Worm (Caenorhabditis elegans) whole organism, L4 larva: ENCODE data around the gene ssr-2.
A peak's percentile ranks its signal among the peaks of the same experiment; 100 is the strongest.

Experiments
- D1046.2 ChIP-seq: fragments of 200-800 bp; sonication (Bioruptor generic); IDR thresholded peaks from 2 replicates; pipeline ENCODE4 v1.3.6; 2022; ENCODE audit warnings: missing genetic modification characterization, missing compliant biosample characterization
- F10B5.3 ChIP-seq: sonication (generic microtip); optimal IDR thresholded peaks from 2 replicates; lab custom pipeline; 2016; ENCODE audit warnings: mild to moderate bottlenecking, missing genetic modification characterization, missing compliant biosample characterization
- F26F4.8 ChIP-seq: fragments of 200-800 bp; sonication (Bioruptor generic); conservative IDR thresholded peaks from 2 replicates; pipeline ENCODE4 v1.3.6; 2022; ENCODE audit warnings: missing genetic modification characterization, missing compliant biosample characterization
- F37D6.2 ChIP-seq: sonication (generic microtip); optimal IDR thresholded peaks from 2 replicates; lab custom pipeline; 2016; ENCODE audit warnings: mild to moderate bottlenecking, missing genetic modification characterization, missing compliant biosample characterization
- F49E8.2 ChIP-seq: sonication (generic microtip); optimal IDR thresholded peaks from 2 replicates; lab custom pipeline; 2016; ENCODE audit warnings: missing compliant biosample characterization, mild to moderate bottlenecking, missing genetic modification characterization, borderline replicate concordance
- T20F7.1 ChIP-seq: fragments of 200-800 bp; sonication (Bioruptor generic); optimal IDR thresholded peaks from 2 replicates; lab custom pipeline; 2018; ENCODE audit warnings: mild to moderate bottlenecking, missing genetic modification characterization, missing compliant biosample characterization
- T26A8.4 ChIP-seq: fragments of 200-800 bp; sonication (Bioruptor generic); IDR thresholded peaks from 2 replicates; pipeline ENCODE4 v1.3.6; 2022; ENCODE audit warnings: missing genetic modification characterization, missing compliant biosample characterization
- Y105C5A.15 ChIP-seq: fragments of 200-800 bp; sonication (Bioruptor generic); IDR thresholded peaks from 2 replicates; pipeline ENCODE4 v1.3.6; 2022; ENCODE audit warnings: missing genetic modification characterization, missing compliant biosample characterization
- Y5F2A.4 ChIP-seq: fragments of 200-800 bp; sonication (Bioruptor generic); optimal IDR thresholded peaks from 2 replicates; lab custom pipeline; 2018; ENCODE audit warnings: mild to moderate bottlenecking, missing genetic modification characterization, missing compliant biosample characterization
- ceh-20 ChIP-seq: fragments of 200-800 bp; sonication (Bioruptor generic); IDR thresholded peaks from 2 replicates; pipeline ENCODE4 v1.3.6; 2022; ENCODE audit warnings: missing genetic modification reagents, missing genetic modification characterization, missing compliant biosample characterization
- ceh-28 ChIP-seq: fragments of 150-350 bp; optimal IDR thresholded peaks from 2 replicates; lab custom pipeline; 2014; ENCODE audit warnings: missing biosample characterization, missing genetic modification reagents, missing genetic modification characterization
- ceh-32 ChIP-seq: sonication (generic microtip); optimal IDR thresholded peaks from 2 replicates; lab custom pipeline; 2016; ENCODE audit warnings: mild to moderate bottlenecking, missing genetic modification characterization, missing compliant biosample characterization; ENCODE audit not compliant: poor library complexity
- ceh-62 ChIP-seq: sonication (generic microtip); optimal IDR thresholded peaks from 2 replicates; lab custom pipeline; 2017; ENCODE audit warnings: missing biosample characterization, missing genetic modification characterization
- ctbp-1 ChIP-seq: fragments of 200-800 bp; sonication (Bioruptor generic); IDR thresholded peaks from 2 replicates; pipeline ENCODE4 v1.3.6; 2022; ENCODE audit warnings: missing genetic modification reagents, missing genetic modification characterization, missing compliant biosample characterization
- daf-16 ChIP-seq, 3 experiments: sonication (generic microtip); optimal IDR thresholded peaks; 2 replicates each; lab custom pipeline; 2016 to 2017; ENCODE audit warnings: missing genetic modification characterization in 3 of 3, missing genetic modification reagents in 3 of 3, mild to moderate bottlenecking in 2 of 3, missing compliant biosample characterization in 2 of 3, missing biosample characterization in 1 of 3, moderate library complexity in 1 of 3
- daf-19 ChIP-seq: fragments of 200-800 bp; sonication (Bioruptor generic); conservative IDR thresholded peaks from 2 replicates; pipeline ENCODE4 v1.3.6; 2022; ENCODE audit warnings: missing genetic modification characterization, missing compliant biosample characterization
- dmd-6 ChIP-seq: fragments of 200-800 bp; sonication (Bioruptor generic); IDR thresholded peaks from 2 replicates; pipeline ENCODE4 v1.3.6; 2022; ENCODE audit warnings: missing genetic modification reagents, missing genetic modification characterization, missing compliant biosample characterization
- dmd-9 ChIP-seq: fragments of 200-800 bp; sonication (Bioruptor generic); IDR thresholded peaks from 2 replicates; pipeline ENCODE4 v1.3.6; 2022; ENCODE audit warnings: missing genetic modification reagents, missing genetic modification characterization, missing compliant biosample characterization
- dve-1 ChIP-seq: sonication (generic microtip); optimal IDR thresholded peaks from 2 replicates; lab custom pipeline; 2017; ENCODE audit warnings: antibody characterized with exemption, mild to moderate bottlenecking, missing genetic modification characterization, missing compliant biosample characterization; ENCODE audit not compliant: insufficient read depth
- egl-43 ChIP-seq: fragments of 200-800 bp; sonication (Bioruptor generic); IDR thresholded peaks from 2 replicates; pipeline ENCODE4 v1.3.6; 2022; ENCODE audit warnings: missing genetic modification reagents, missing genetic modification characterization, missing compliant biosample characterization
- fkh-10 ChIP-seq: fragments of 150-350 bp; optimal IDR thresholded peaks from 2 replicates; lab custom pipeline; 2014; ENCODE audit warnings: missing biosample characterization, missing genetic modification reagents, missing genetic modification characterization
- gei-8 ChIP-seq: fragments of 200-800 bp; sonication (Bioruptor generic); optimal IDR thresholded peaks from 2 replicates; lab custom pipeline; 2018; ENCODE audit warnings: mild to moderate bottlenecking, missing genetic modification characterization, missing compliant biosample characterization
- hlh-30 ChIP-seq: sonication (generic microtip); optimal IDR thresholded peaks from 2 replicates; lab custom pipeline; 2017; ENCODE audit warnings: antibody characterized with exemption, mild to moderate bottlenecking, missing genetic modification characterization, missing compliant biosample characterization; ENCODE audit not compliant: insufficient read depth
- jun-1 ChIP-seq: fragments of 150-350 bp; optimal IDR thresholded peaks from 2 replicates; lab custom pipeline; 2014; ENCODE audit warnings: missing biosample characterization, missing genetic modification reagents, missing genetic modification characterization
- lim-7 ChIP-seq: fragments of 200-800 bp; sonication (Bioruptor generic); IDR thresholded peaks from 2 replicates; pipeline ENCODE4 v1.3.6; 2022; ENCODE audit warnings: missing genetic modification characterization, missing compliant biosample characterization
- lin-1 ChIP-seq: fragments of 200-800 bp; sonication (Bioruptor generic); IDR thresholded peaks from 2 replicates; pipeline ENCODE4 v1.3.6; 2022; ENCODE audit warnings: missing genetic modification reagents, missing genetic modification characterization, missing compliant biosample characterization
- lin-15B ChIP-seq: fragments of 150-350 bp; sonication (generic microtip); optimal IDR thresholded peaks from 3 replicates; lab custom pipeline; 2014; ENCODE audit warnings: missing biosample characterization, missing genetic modification characterization
- mdt-29 ChIP-seq: fragments of 200-800 bp; sonication (Bioruptor generic); IDR thresholded peaks from 2 replicates; pipeline ENCODE4 v1.3.6; 2022; ENCODE audit warnings: missing genetic modification reagents, missing genetic modification characterization, missing compliant biosample characterization
- mxl-3 ChIP-seq: fragments of 200-800 bp; sonication (Bioruptor generic); optimal IDR thresholded peaks from 2 replicates; lab custom pipeline; 2018; ENCODE audit warnings: mild to moderate bottlenecking, missing genetic modification characterization, missing compliant biosample characterization
- nhr-10 ChIP-seq: fragments of 150-350 bp; optimal IDR thresholded peaks from 2 replicates; lab custom pipeline; 2014; ENCODE audit warnings: missing biosample characterization, missing genetic modification characterization
- nhr-111 ChIP-seq: fragments of 200-800 bp; sonication (Bioruptor generic); optimal IDR thresholded peaks from 2 replicates; lab custom pipeline; 2018; ENCODE audit warnings: mild to moderate bottlenecking, missing genetic modification characterization, missing compliant biosample characterization
- nhr-237 ChIP-seq: sonication (generic microtip); optimal IDR thresholded peaks from 2 replicates; lab custom pipeline; 2017; ENCODE audit warnings: missing biosample characterization, missing genetic modification characterization
- nhr-25 ChIP-seq: sonication (generic microtip); optimal IDR thresholded peaks from 2 replicates; lab custom pipeline; 2017; ENCODE audit warnings: missing genetic modification characterization, mild to moderate bottlenecking, missing compliant biosample characterization, antibody characterized with exemption, moderate library complexity, borderline replicate concordance; ENCODE audit not compliant: insufficient read depth
- nhr-41 ChIP-seq: fragments of 200-800 bp; sonication (Bioruptor generic); IDR thresholded peaks from 2 replicates; pipeline ENCODE4 v1.3.6; 2022; ENCODE audit warnings: missing genetic modification reagents, missing genetic modification characterization, missing compliant biosample characterization
- nhr-42 ChIP-seq: fragments of 200-800 bp; sonication (Bioruptor generic); IDR thresholded peaks from 2 replicates; pipeline ENCODE4 v1.3.6; 2022; ENCODE audit warnings: missing genetic modification characterization, missing compliant biosample characterization
- nhr-76 ChIP-seq: fragments of 150-350 bp; optimal IDR thresholded peaks from 2 replicates; lab custom pipeline; 2014; ENCODE audit warnings: missing biosample characterization, missing genetic modification characterization
- nhr-77 ChIP-seq: fragments of 150-350 bp; optimal IDR thresholded peaks from 2 replicates; lab custom pipeline; 2014; ENCODE audit warnings: missing biosample characterization, missing genetic modification characterization
- pqm-1 ChIP-seq: sonication (generic microtip); optimal IDR thresholded peaks from 2 replicates; lab custom pipeline; 2017; ENCODE audit warnings: missing biosample characterization, missing genetic modification characterization
- rbr-2 ChIP-seq: sonication (generic microtip); optimal IDR thresholded peaks from 2 replicates; lab custom pipeline; 2016; ENCODE audit warnings: missing genotype, missing genetic modification characterization, missing compliant biosample characterization
- snpc-4 ChIP-seq: fragments of 150-350 bp; optimal IDR thresholded peaks from 2 replicates; lab custom pipeline; 2014; ENCODE audit warnings: missing biosample characterization, missing genetic modification characterization
- spr-3 ChIP-seq: fragments of 200-800 bp; sonication (Bioruptor generic); optimal IDR thresholded peaks from 2 replicates; lab custom pipeline; 2018; ENCODE audit warnings: mild to moderate bottlenecking, missing genetic modification characterization, missing compliant biosample characterization
- unc-39 ChIP-seq: sonication (generic microtip); optimal IDR thresholded peaks from 2 replicates; lab custom pipeline; 2017; ENCODE audit warnings: missing biosample characterization, missing genetic modification characterization
- zag-1 ChIP-seq: fragments of 150-350 bp; optimal IDR thresholded peaks from 2 replicates; lab custom pipeline; 2014; ENCODE audit warnings: missing biosample characterization, missing genetic modification characterization
- zfp-3 ChIP-seq: fragments of 200-800 bp; sonication (Bioruptor generic); conservative IDR thresholded peaks from 2 replicates; pipeline ENCODE4 v1.3.6; 2022; ENCODE audit warnings: missing genetic modification reagents, missing genetic modification characterization, missing compliant biosample characterization
- zip-2 ChIP-seq: fragments of 150-350 bp; optimal IDR thresholded peaks from 2 replicates; lab custom pipeline; 2014; ENCODE audit warnings: missing biosample characterization, missing genetic modification characterization
- ztf-11 ChIP-seq: fragments of 150-350 bp; optimal IDR thresholded peaks from 2 replicates; lab custom pipeline; 2014; ENCODE audit warnings: missing biosample characterization, missing genetic modification characterization
- ztf-7 ChIP-seq: fragments of 150-350 bp; optimal IDR thresholded peaks from 2 replicates; lab custom pipeline; 2014; ENCODE audit warnings: missing biosample characterization, missing genetic modification characterization

The ssr-2 gene

DNA sequence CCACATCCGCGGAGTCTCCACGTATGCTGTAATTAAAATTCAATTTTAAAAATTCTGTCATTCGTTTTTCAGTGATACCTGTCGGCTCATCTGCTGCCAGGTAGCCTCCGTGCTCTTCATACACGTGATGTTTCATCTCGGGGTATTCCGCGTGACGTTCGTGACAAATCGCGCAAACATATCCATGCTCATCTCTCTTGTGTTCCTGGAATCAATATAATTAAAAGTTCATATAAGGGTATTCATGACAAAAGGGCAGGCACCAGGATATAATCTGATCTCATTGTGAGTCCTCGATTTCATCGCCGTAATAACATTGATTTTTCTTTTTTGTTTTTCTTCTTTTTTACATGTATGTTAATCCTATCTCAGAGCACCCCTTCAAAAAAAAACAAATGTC is 26.4 kb upstream of the ssr-2 start:
- TF ChIP-seq zag-1 (tag; lab: Kevin White, UChicago) = no peak
- TF ChIP-seq nhr-237 (tag; lab: Kevin White, UChicago) = no peak
- TF ChIP-seq lin-1 (GFP tag; lab: Robert Waterston, UW) = no peak
- no peak for TF ChIP-seq F26F4.8 (GFP tag; lab: Robert Waterston, UW)
- no peak for TF ChIP-seq ztf-11 (tag; lab: Kevin White, UChicago)
- no peak for TF ChIP-seq mxl-3 (GFP tag; lab: Kevin White, UChicago)
- no peak for TF ChIP-seq mdt-29 (GFP tag; lab: Robert Waterston, UW)
- TF ChIP-seq ceh-32 (tag; lab: Kevin White, UChicago) = no peak
- no peak for TF ChIP-seq F37D6.2 (tag; lab: Kevin White, UChicago)
- no peak for TF ChIP-seq nhr-10 (tag; lab: Kevin White, UChicago)
- no peak for TF ChIP-seq nhr-25
- no peak for TF ChIP-seq nhr-41 (GFP tag; lab: Robert Waterston, UW)
- no peak for TF ChIP-seq zip-2 (tag; lab: Kevin White, UChicago)
- no peak for TF ChIP-seq nhr-111 (GFP tag; lab: Kevin White, UChicago)

ce11 chrX:2852388-2852908 is 24.9 kb upstream of the ssr-2 start, which contains the start of gene kin-29:
Gene kin-29, minus strand, starts transcription at chrX:2852438.
- peak; percentile 82 for TF ChIP-seq T26A8.4 (GFP tag; lab: Robert Waterston, UW)
- TF ChIP-seq dve-1 (tag; lab: Kevin White, UChicago) = peak; percentile 93
- peak; percentile 34 for TF ChIP-seq nhr-76 (tag; lab: Kevin White, UChicago)
- peak; percentile 46 for TF ChIP-seq ceh-32 (tag; lab: Kevin White, UChicago)
- peak; percentile 87 for TF ChIP-seq nhr-25
- peak; percentile 67 for TF ChIP-seq nhr-77 (tag; lab: Kevin White, UChicago)
- TF ChIP-seq fkh-10 = peak; percentile 93
- TF ChIP-seq ztf-7 (tag; lab: Kevin White, UChicago) = peak; percentile 31
- TF ChIP-seq ztf-11 (tag; lab: Kevin White, UChicago) = no peak
- TF ChIP-seq egl-43 = peak; percentile 82
- TF ChIP-seq ceh-62 (tag; lab: Kevin White, UChicago) = no peak
- no peak for TF ChIP-seq F49E8.2 (tag; lab: Kevin White, UChicago)
- TF ChIP-seq zfp-3 (GFP tag; lab: Robert Waterston, UW) = no peak
- TF ChIP-seq rbr-2 (tag; lab: Kevin White, UChicago) = peak; percentile 95
- no peak for TF ChIP-seq Y105C5A.15 (GFP tag; lab: Robert Waterston, UW)
- peak; percentile 89 for TF ChIP-seq ctbp-1 (GFP tag; lab: Robert Waterston, UW)
- TF ChIP-seq lin-15B = no peak
- TF ChIP-seq T20F7.1 (GFP tag; lab: Kevin White, UChicago) = peak; percentile 57
- peak; percentile 74 for TF ChIP-seq dmd-6 (GFP tag; lab: Robert Waterston, UW)
- TF ChIP-seq gei-8 (GFP tag; lab: Kevin White, UChicago) = peak; percentile 42
- no peak for TF ChIP-seq snpc-4 (tag; lab: Kevin White, UChicago)
- TF ChIP-seq nhr-111 (GFP tag; lab: Kevin White, UChicago) = no peak
- peak; percentile 46 for TF ChIP-seq F10B5.3 (tag; lab: Kevin White, UChicago)
- TF ChIP-seq zip-2 (tag; lab: Kevin White, UChicago) = peak; percentile 44
- TF ChIP-seq daf-19 (GFP tag; lab: Robert Waterston, UW) = no peak
- peak; percentile 62; the same call in 1 of the 2 replicates for TF ChIP-seq dmd-9
- 0 out of 2 replicates have a peak, but pooled peaks have one; percentile 48 for TF ChIP-seq ceh-20 (GFP tag; lab: Robert Waterston, UW)
- no peak for TF ChIP-seq D1046.2
- TF ChIP-seq pqm-1 (tag; lab: Kevin White, UChicago) = peak; percentile 24
- no peak for TF ChIP-seq Y5F2A.4 (GFP tag; lab: Kevin White, UChicago)
- TF ChIP-seq hlh-30 (tag; lab: Kevin White, UChicago) = peak; percentile 76
- TF ChIP-seq jun-1 (tag; lab: Kevin White, UChicago) = peak; percentile 82
- TF ChIP-seq ceh-28 (tag; lab: Kevin White, UChicago) = peak; percentile 62
- no peak for TF ChIP-seq lim-7
- TF ChIP-seq F37D6.2 (tag; lab: Kevin White, UChicago) = peak; percentile 84
- TF ChIP-seq daf-16 (GFP tag; optimal IDR thresholded peaks at IDR 0.05; lab: Kevin White, UChicago) = peak; percentile 68 to 79
- peak; percentile 79 for TF ChIP-seq daf-16 (tag; optimal IDR thresholded peaks at IDR 0.05; lab: Kevin White, UChicago)
- peak; percentile 34 for TF ChIP-seq spr-3 (GFP tag; lab: Kevin White, UChicago)
- TF ChIP-seq unc-39 = no peak
- no peak for TF ChIP-seq nhr-42 (GFP tag; lab: Robert Waterston, UW)
